Fruit fly (Drosophila melanogaster) whole organism, wandering third instar larva: ENCODE results near the gene CG34296.

ENCODE experiments used
- Abd-B ChIP-seq: fragments of >200 bp; optimal IDR thresholded peaks from 2 replicates; lab custom pipeline; 2017; ENCODE audit warnings: missing biosample characterization, missing genetic modification characterization
- CG32264 ChIP-seq: fragments of 200-800 bp; sonication (Bioruptor generic); optimal IDR thresholded peaks from 2 replicates; lab custom pipeline; 2016; ENCODE audit warnings: missing biosample characterization, missing genetic modification characterization
- CG9705 ChIP-seq: fragments of 200-800 bp; sonication (Bioruptor generic); optimal IDR thresholded peaks from 2 replicates; lab custom pipeline; 2018; ENCODE audit warnings: missing biosample characterization, mild to moderate bottlenecking, missing genetic modification characterization
- CrebA ChIP-seq: fragments of 200-800 bp; sonication (Bioruptor generic); optimal IDR thresholded peaks from 2 replicates; lab custom pipeline; 2016; ENCODE audit warnings: missing biosample characterization, mild to moderate bottlenecking, missing genetic modification characterization, borderline replicate concordance
- Dfd ChIP-seq: fragments of >200 bp; optimal IDR thresholded peaks from 2 replicates; lab custom pipeline; 2017; ENCODE audit warnings: missing biosample characterization, missing genetic modification characterization
- Dif ChIP-seq: fragments of 200-275, 200-300 bp; sonication (Bioruptor generic); optimal IDR thresholded peaks from 2 replicates; lab custom pipeline; 2018; ENCODE audit warnings: missing biosample characterization, missing genetic modification characterization; ENCODE audit not compliant: partially characterized antibody
- GATAd ChIP-seq: sonication (Bioruptor generic); optimal IDR thresholded peaks from 2 replicates; lab custom pipeline; 2016; ENCODE audit warnings: missing biosample characterization, missing genetic modification characterization
- HLH106 ChIP-seq: fragments of 200-800 bp; optimal IDR thresholded peaks from 3 replicates; lab custom pipeline; 2019; ENCODE audit warnings: missing biosample characterization, mild to moderate bottlenecking, missing genetic modification characterization, moderate library complexity
- Hnf4 ChIP-seq: fragments of 200-800 bp; sonication (Bioruptor generic); optimal IDR thresholded peaks from 2 replicates; lab custom pipeline; 2016; ENCODE audit warnings: missing biosample characterization, mild to moderate bottlenecking, missing genetic modification characterization
- Hr78 ChIP-seq: fragments of >200 bp; optimal IDR thresholded peaks from 2 replicates; lab custom pipeline; 2017; ENCODE audit warnings: missing biosample characterization, missing genetic modification characterization
- Hr83 ChIP-seq: fragments of 200-300 bp; sonication (Bioruptor generic); optimal IDR thresholded peaks from 2 replicates; lab custom pipeline; 2016; ENCODE audit warnings: missing biosample characterization, mild to moderate bottlenecking, missing genetic modification characterization, moderate library complexity; ENCODE audit not compliant: poor library complexity, severe bottlenecking
- Jra ChIP-seq: sonication (Bioruptor generic); optimal IDR thresholded peaks from 2 replicates; lab custom pipeline; 2016; ENCODE audit warnings: missing biosample characterization, missing genetic modification characterization
- Mio ChIP-seq: sonication (Bioruptor generic); optimal IDR thresholded peaks from 2 replicates; lab custom pipeline; 2016; ENCODE audit warnings: missing biosample characterization, missing genetic modification characterization
- Myc ChIP-seq: fragments of >200 bp; optimal IDR thresholded peaks from 2 replicates; lab custom pipeline; 2017
- N ChIP-seq: fragments of >200 bp; optimal IDR thresholded peaks from 2 replicates; lab custom pipeline; 2018; ENCODE audit warnings: missing biosample characterization, missing external identifiers, missing genetic modification characterization
- OdsH ChIP-seq: fragments of 200-800 bp; sonication (Bioruptor generic); optimal IDR thresholded peaks from 2 replicates; lab custom pipeline; 2016; ENCODE audit warnings: missing biosample characterization, mild to moderate bottlenecking, missing genetic modification characterization
- Rel ChIP-seq, 2 experiments: fragments of 200-800 bp; sonication (Bioruptor generic) in 1 of 2; optimal IDR thresholded peaks; 2 replicates in 1 of 2; 3 replicates in 1 of 2; lab custom pipeline; 2016 to 2019; ENCODE audit warnings: mild to moderate bottlenecking in 2 of 2, missing biosample characterization in 2 of 2, missing genetic modification characterization in 2 of 2, moderate library complexity in 1 of 2
- Sp1 ChIP-seq: fragments of 200-800 bp; sonication (Bioruptor generic); optimal IDR thresholded peaks from 3 replicates; lab custom pipeline; 2019; ENCODE audit warnings: missing biosample characterization, mild to moderate bottlenecking, missing genetic modification characterization, moderate library complexity
- Vsx2 ChIP-seq: fragments of 200-300, 225-300 bp; sonication (Bioruptor generic); optimal IDR thresholded peaks from 2 replicates; lab custom pipeline; 2018; ENCODE audit warnings: missing biosample characterization, missing genetic modification characterization; ENCODE audit not compliant: partially characterized antibody
- br ChIP-seq: fragments of 200-800 bp; sonication (Bioruptor generic); optimal IDR thresholded peaks from 2 replicates; lab custom pipeline; 2016; ENCODE audit warnings: missing biosample characterization, missing genetic modification characterization
- dl ChIP-seq, 2 experiments: fragments of 175-275, 200-275 bp in 1 of 2; fragments of 200-275 bp in 1 of 2; sonication (Bioruptor generic); optimal IDR thresholded peaks; lab custom pipeline; 2018; ENCODE audit warnings: mild to moderate bottlenecking in 2 of 2, missing biosample characterization in 2 of 2, missing genetic modification characterization in 2 of 2, moderate library complexity in 2 of 2; ENCODE audit not compliant: partially characterized antibody in 2 of 2, insufficient read depth in 1 of 2
- dmrt93B ChIP-seq: fragments of 200-800 bp; sonication (Bioruptor generic); optimal IDR thresholded peaks from 2 replicates; lab custom pipeline; 2018; ENCODE audit warnings: missing biosample characterization, mild to moderate bottlenecking, missing genetic modification characterization
- dsf ChIP-seq: sonication (Bioruptor generic); optimal IDR thresholded peaks from 2 replicates; lab custom pipeline; 2016; ENCODE audit warnings: missing biosample characterization, missing genetic modification characterization, borderline replicate concordance
- ey ChIP-seq: fragments of 200-800 bp; sonication (Bioruptor generic); optimal IDR thresholded peaks from 2 replicates; lab custom pipeline; 2016; ENCODE audit warnings: missing biosample characterization, missing genetic modification characterization
- foxo ChIP-seq, 2 experiments: fragments of 200-800 bp; sonication (Bioruptor generic); optimal IDR thresholded peaks; 2 replicates in 1 of 2; 3 replicates in 1 of 2; lab custom pipeline; 2016 to 2017; ENCODE audit warnings: missing biosample characterization in 2 of 2, missing genetic modification characterization in 2 of 2
- h ChIP-seq: fragments of 200-800 bp; sonication (Bioruptor generic); optimal IDR thresholded peaks from 3 replicates; lab custom pipeline; 2016; ENCODE audit warnings: missing biosample characterization, mild to moderate bottlenecking, missing genetic modification characterization
- jim ChIP-seq: fragments of 175-275, 200-325 bp; sonication (Bioruptor generic); optimal IDR thresholded peaks from 2 replicates; lab custom pipeline; 2016; ENCODE audit warnings: missing biosample characterization, mild to moderate bottlenecking, missing genetic modification characterization
- lola ChIP-seq: fragments of >200 bp; optimal IDR thresholded peaks from 2 replicates; lab custom pipeline; 2017; ENCODE audit warnings: missing biosample characterization, missing genetic modification characterization
- pan ChIP-seq: fragments of >200 bp; optimal IDR thresholded peaks from 2 replicates; lab custom pipeline; 2017
- psq ChIP-seq: fragments of 200-800 bp; sonication (Bioruptor generic); optimal IDR thresholded peaks from 3 replicates; lab custom pipeline; 2017; ENCODE audit warnings: missing biosample characterization, mild to moderate bottlenecking, missing genetic modification characterization, moderate library complexity
- rgr ChIP-seq: fragments of 200-800 bp; sonication (Bioruptor generic); optimal IDR thresholded peaks from 3 replicates; lab custom pipeline; 2016; ENCODE audit warnings: missing biosample characterization, mild to moderate bottlenecking, missing genetic modification characterization
- sage ChIP-seq: fragments of 200-800 bp; sonication (Bioruptor generic); optimal IDR thresholded peaks from 2 replicates; lab custom pipeline; 2016; ENCODE audit warnings: missing biosample characterization, mild to moderate bottlenecking, missing genetic modification characterization
- sv ChIP-seq: fragments of 200-800 bp; sonication (Bioruptor generic); optimal IDR thresholded peaks from 3 replicates; lab custom pipeline; 2016; ENCODE audit warnings: missing biosample characterization, missing genetic modification characterization
- tai ChIP-seq: sonication (Bioruptor generic); optimal IDR thresholded peaks from 2 replicates; lab custom pipeline; 2016; ENCODE audit warnings: missing biosample characterization, missing genetic modification characterization
- usp ChIP-seq: fragments of >200 bp; optimal IDR thresholded peaks from 2 replicates; lab custom pipeline; 2017; ENCODE audit warnings: missing biosample characterization, missing genetic modification characterization
- woc ChIP-seq: sonication (Bioruptor generic); optimal IDR thresholded peaks from 2 replicates; lab custom pipeline; 2016; ENCODE audit warnings: missing biosample characterization, mild to moderate bottlenecking, missing genetic modification characterization

The CG34296 gene

DNA sequence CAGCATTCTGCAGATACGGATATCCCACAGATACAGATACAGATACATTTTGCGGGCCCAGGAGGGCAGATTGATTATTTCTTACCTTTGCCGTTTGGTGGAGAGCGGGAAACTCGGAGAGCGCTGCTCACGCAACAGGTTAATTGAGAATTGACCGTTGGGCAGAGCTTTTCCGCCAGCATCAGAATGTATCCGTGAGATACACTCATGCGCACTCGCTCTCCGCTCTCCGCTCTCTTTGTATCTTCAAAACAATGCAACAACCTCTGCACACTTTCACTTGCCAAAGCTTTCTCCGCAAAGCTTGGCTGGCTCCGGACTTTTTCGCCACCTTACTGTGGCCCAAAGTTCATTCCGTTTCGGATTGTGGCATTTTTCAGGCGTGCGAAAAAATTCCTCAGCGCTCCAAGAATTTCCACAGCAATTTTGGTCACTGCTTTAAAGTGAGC, 40.2 kb upstream of the CG34296 start, which contains the start of the genes CG7582 and Gycalpha99B:
TSS of gene CG7582 (minus strand) at position 127 of the 449 bp plus-strand sequence.
TSS of gene Gycalpha99B (plus strand) at position 352 of the 449 bp plus-strand sequence.
- TF ChIP-seq usp (GFP tag; lab: Kevin White, UChicago) (no peak), Jra (GFP tag; lab: Kevin White, UChicago) (no peak), Abd-B (no peak), Dfd (GFP tag; lab: Kevin White, UChicago) (no peak), Myc (lab: Kevin White, UChicago) (peak; percentile 65), Dif (GFP tag; lab: Kevin White, UChicago) (peak; percentile 66), N (peak; percentile 7)
- TF ChIP-seq, all 38 proteins: peak for 3

DNA sequence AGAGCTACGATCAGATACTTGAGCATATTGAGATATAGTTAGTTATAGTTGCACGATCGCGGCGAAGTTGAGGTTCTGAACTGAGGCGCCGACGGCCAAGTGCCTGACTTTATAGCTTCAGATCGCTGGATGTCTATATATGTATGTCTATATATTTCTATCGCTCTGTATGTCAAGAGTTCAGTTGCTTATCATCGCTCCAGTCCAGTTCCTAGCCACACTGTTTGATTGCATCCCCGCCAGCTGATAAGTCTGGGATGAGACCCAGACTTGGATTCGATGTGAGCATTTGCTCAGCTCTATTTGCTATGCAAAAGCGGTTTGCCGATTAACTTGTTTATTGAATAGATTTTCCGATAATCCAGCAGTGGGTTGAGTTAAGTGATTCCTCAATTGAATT, 35.6 kb upstream of the CG34296 start:
- TF ChIP-seq usp (GFP tag; lab: Kevin White, UChicago) (no peak), sage (GFP tag; lab: Kevin White, UChicago) (no peak), Mio (GFP tag; lab: Kevin White, UChicago) (no peak), Vsx2 (GFP tag; lab: Kevin White, UChicago) (no peak), CG32264 (GFP tag; lab: Kevin White, UChicago) (no peak), OdsH (no peak), br (GFP tag; lab: Kevin White, UChicago) (no peak), pan (no peak), CG9705 (GFP tag; lab: Kevin White, UChicago) (no peak), dsf (no peak), lola (no peak), Hr78 (no peak), HLH106 (tag; lab: Kevin White, UChicago) (no peak), Dfd (GFP tag; lab: Kevin White, UChicago) (no peak), Sp1 (no peak), Hr83 (GFP tag; lab: Kevin White, UChicago) (no peak), woc (no peak), Jra (GFP tag; lab: Kevin White, UChicago) (no peak), tai (no peak)

DNA sequence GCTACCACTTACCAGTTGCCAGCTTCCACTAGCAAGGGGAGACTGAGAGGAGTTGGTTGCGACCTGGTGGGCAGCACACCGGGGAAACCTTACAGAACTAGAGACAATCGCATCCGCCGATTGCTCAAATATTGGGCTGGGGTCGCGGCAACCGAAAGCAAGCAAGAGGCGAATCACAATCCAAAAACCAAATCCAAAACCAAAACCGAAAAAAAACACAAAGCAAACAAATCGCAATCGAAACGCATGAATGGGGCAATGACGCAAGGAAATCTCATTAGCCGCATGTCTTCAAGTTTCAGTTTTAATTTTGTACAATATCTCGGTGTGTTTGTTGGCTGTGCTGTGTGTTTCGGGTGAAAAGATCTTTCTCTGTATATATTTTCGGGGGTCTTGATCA, 33.1 kb upstream of the CG34296 start, which contains the start of gene Obp99c:
TSS of gene Obp99c (minus strand) at position 101 of the 400 bp plus-strand sequence.
- TF ChIP-seq Hnf4 (GFP tag; lab: Kevin White, UChicago): no peak
- TF ChIP-seq tai: no peak
- TF ChIP-seq OdsH: no peak
- TF ChIP-seq pan: no peak

DNA sequence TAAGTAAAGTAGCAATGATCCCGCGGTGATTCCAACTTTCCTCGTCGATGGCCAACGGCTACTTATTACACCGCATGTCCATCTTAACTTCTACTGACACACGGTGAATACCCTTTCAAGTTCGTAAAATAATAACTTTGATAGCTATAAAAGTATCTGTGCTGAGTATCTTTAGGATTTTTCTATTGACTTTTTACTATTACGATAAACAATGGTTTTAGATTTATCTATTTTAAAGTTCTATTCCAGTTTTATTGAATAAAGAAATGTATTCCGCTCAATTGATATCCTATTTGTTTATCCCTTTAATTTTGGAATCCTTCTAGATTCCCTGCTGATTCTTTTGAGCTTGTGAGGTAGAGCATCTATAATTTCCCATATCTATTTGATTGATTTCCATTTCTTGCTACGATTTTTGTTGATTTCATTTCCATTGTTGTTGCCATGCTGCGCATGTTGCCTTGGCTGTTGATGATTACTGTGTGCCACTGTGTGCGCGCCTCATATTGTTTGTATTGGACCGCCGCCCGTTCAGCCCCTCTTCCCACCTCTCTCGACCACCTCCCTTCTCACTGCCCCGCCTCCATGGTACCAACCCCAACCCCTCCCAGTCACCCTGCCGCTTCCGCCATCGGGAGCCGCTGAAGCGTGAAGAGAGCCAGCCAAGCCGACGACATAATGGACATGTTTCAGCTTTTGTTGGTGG, 32.4 kb upstream of the CG34296 start:
- TF ChIP-seq lola (no peak), CrebA (GFP tag; lab: Kevin White, UChicago) (no peak), Jra (GFP tag; lab: Kevin White, UChicago) (no peak), Hr78 (no peak), rgr (no peak), dl (GFP tag; optimal IDR thresholded peaks at IDR 0.05; lab: Kevin White, UChicago; ENCODE audit: insufficient read depth in 1 of 2, partially characterized antibody in 2 of 2) (no peak), GATAd (GFP tag; lab: Kevin White, UChicago) (no peak), tai (no peak), h (GFP tag; lab: Kevin White, UChicago) (no peak)

DNA sequence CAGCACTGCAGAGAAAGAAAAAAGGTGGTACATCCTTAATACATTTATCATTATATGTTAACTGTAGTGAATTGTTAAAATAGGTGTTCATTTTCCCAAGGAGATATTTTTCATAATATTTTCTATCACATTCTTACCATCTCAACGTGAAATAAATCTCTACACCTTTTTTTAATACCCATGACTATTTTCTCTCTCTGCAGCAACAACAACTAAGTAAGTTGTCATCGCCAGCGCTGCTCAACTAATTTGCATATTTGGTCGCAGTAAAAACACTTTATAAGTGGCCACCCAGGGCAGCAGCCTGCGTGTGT, 31.8 kb upstream of the CG34296 start:
- TF ChIP-seq woc: no peak
- TF ChIP-seq dsf: no peak
- TF ChIP-seq Rel (GFP tag; optimal IDR thresholded peaks at IDR 0.05; lab: Kevin White, UChicago): no peak
- TF ChIP-seq Rel (tag; optimal IDR thresholded peaks at IDR 0.05; lab: Kevin White, UChicago): no peak
- peak; percentile 30 for TF ChIP-seq sv (GFP tag; lab: Kevin White, UChicago)
- peak in 1 of 2 experiments; percentile 26 for TF ChIP-seq foxo (GFP tag; optimal IDR thresholded peaks at IDR 0.05; lab: Kevin White, UChicago)
- no peak for TF ChIP-seq CG9705 (GFP tag; lab: Kevin White, UChicago)
- no peak for TF ChIP-seq Hnf4 (GFP tag; lab: Kevin White, UChicago)
- TF ChIP-seq CG32264 (GFP tag; lab: Kevin White, UChicago): no peak
- TF ChIP-seq Sp1: no peak
- no peak for TF ChIP-seq CrebA (GFP tag; lab: Kevin White, UChicago)
- TF ChIP-seq h (GFP tag; lab: Kevin White, UChicago): peak; percentile 11
- peak; percentile 18 for TF ChIP-seq ey (GFP tag; lab: Kevin White, UChicago)
- peak; percentile 23 for TF ChIP-seq rgr
- TF ChIP-seq Hr78: no peak
- TF ChIP-seq Jra (GFP tag; lab: Kevin White, UChicago): no peak
- TF ChIP-seq dmrt93B (GFP tag; lab: Kevin White, UChicago): no peak
- no peak for TF ChIP-seq N
- no peak for TF ChIP-seq pan
- no peak for TF ChIP-seq Myc (lab: Kevin White, UChicago)
- no peak for TF ChIP-seq tai
- peak; percentile 30 for TF ChIP-seq HLH106 (tag; lab: Kevin White, UChicago)
- TF ChIP-seq dl (GFP tag; optimal IDR thresholded peaks at IDR 0.05; lab: Kevin White, UChicago; ENCODE audit: insufficient read depth in 1 of 2, partially characterized antibody in 2 of 2): no peak
- no peak for TF ChIP-seq OdsH
- no peak for TF ChIP-seq Vsx2 (GFP tag; lab: Kevin White, UChicago)
- no peak for TF ChIP-seq jim (GFP tag; lab: Kevin White, UChicago)
- no peak for TF ChIP-seq psq (GFP tag; lab: Kevin White, UChicago)
- TF ChIP-seq Hr83 (GFP tag; lab: Kevin White, UChicago): no peak
- TF ChIP-seq Abd-B: no peak
- TF ChIP-seq Mio (GFP tag; lab: Kevin White, UChicago): no peak
- TF ChIP-seq sage (GFP tag; lab: Kevin White, UChicago): no peak
- no peak for TF ChIP-seq Dif (GFP tag; lab: Kevin White, UChicago)
- TF ChIP-seq br (GFP tag; lab: Kevin White, UChicago): no peak
